Fruit fly (Drosophila melanogaster): ENCODE results near the gene CG3108.

The CG3108 gene

DNA sequence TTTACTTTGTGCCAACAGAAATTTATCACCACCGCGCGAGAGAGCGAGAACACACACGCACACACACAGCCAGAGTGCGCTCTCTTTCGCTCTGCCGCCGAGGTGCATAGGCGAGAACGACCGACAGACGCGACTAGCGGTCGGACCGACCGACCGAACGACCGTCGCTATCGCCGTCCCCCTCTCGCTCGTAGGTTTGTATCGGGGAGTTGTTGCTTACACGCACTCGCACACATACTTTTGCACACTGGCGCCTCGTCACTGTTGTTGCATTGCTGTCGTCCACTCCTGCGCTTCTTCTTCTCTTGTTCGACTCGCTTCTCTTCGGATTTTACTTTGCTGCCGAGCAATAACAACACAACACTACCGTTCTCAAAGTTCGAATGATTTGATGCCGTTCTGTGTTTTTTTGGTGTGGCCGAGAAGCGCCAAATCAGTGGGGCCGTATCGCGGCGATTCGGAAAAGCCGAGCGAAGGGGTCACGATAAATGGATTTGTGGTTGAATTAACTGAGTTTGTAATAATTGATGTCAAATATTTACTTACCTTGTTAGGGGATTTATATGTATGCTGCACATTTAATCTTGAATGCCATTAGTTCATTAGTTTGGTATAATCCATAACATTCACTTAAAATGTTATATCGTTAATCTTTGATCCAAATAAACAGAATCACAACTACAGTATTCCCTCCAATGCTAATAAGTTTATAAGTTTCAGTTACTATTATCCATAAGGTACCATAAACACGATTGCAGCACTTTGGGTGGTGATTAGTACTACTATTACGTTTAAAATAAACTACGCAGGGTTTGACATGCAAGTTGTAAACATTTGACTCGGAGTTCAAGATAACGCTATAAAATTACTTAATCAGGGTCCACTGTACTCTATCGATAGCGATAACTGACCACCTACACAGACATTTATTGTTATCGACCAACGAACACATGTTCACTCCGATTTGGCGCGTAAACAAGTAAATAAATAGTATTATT is 34.3 kb downstream of the CG3108 start, which contains the start of the genes IntS6 and Rtel1 (continued):
- TF ChIP-seq CG31365 (tag; optimal IDR thresholded peaks at IDR 0.05) (peak; percentile 71), Atf3 (GFP tag; optimal IDR thresholded peaks at IDR 0.05) (peak; percentile 86), Atf6 (GFP tag; IDR thresholded peaks at IDR 0.05) (peak; percentile 89), CG10431 (GFP tag; optimal IDR thresholded peaks at IDR 0.05) (peak; percentile 52), TFAM (GFP tag; optimal IDR thresholded peaks at IDR 0.05) (no peak), Lhr (GFP tag; optimal IDR thresholded peaks at IDR 0.05) (peak; percentile 64), CG10543 (GFP tag; optimal IDR thresholded peaks at IDR 0.05) (peak; percentile 90), CG4707 (GFP tag; optimal IDR thresholded peaks at IDR 0.05) (peak; percentile 81), row (GFP tag; IDR thresholded peaks at IDR 0.05) (peak; percentile 98), Dbx (GFP tag; IDR thresholded peaks at IDR 0.05) (peak; percentile 84), Asciz (GFP tag; optimal IDR thresholded peaks at IDR 0.05) (peak; percentile 66), CG18262 (tag; optimal IDR thresholded peaks at IDR 0.05) (peak; percentile 87), CG2120 (GFP tag; optimal IDR thresholded peaks at IDR 0.05) (peak; percentile 96), gsb-n (tag; optimal IDR thresholded peaks at IDR 0.05) (peak; percentile 76), CG5245 (GFP tag; optimal IDR thresholded peaks at IDR 0.05) (peak; percentile 72), Nf-YC (tag; optimal IDR thresholded peaks at IDR 0.05) (peak; percentile 79), CG11696 (GFP tag; IDR thresholded peaks at IDR 0.05) (peak; percentile 37; the same call in 1 of the 2 replicates), CG3407 (GFP tag; optimal IDR thresholded peaks at IDR 0.05) (peak; percentile 69), caup (GFP tag; optimal IDR thresholded peaks at IDR 0.05; ENCODE audit: severe bottlenecking) (peak; percentile 88), hbn (GFP tag; IDR thresholded peaks at IDR 0.05; ENCODE audit: partially characterized antibody) (no peak), gt (GFP tag; IDR thresholded peaks at IDR 0.05) (peak; percentile 61; the same call in 1 of the 2 replicates), crp (GFP tag; optimal IDR thresholded peaks at IDR 0.05) (peak in 1 of 2 experiments; percentile 74), CG8290 (GFP tag; optimal IDR thresholded peaks at IDR 0.05) (peak; percentile 84), CG8290 (tag; optimal IDR thresholded peaks at IDR 0.05) (peak in 1 of 2 experiments; percentile 97), CG15011 (GFP tag; optimal IDR thresholded peaks at IDR 0.05) (peak; percentile 71), disco-r (GFP tag; optimal IDR thresholded peaks at IDR 0.05) (peak; percentile 89), kay (GFP tag; optimal IDR thresholded peaks at IDR 0.05) (peak; percentile 71), zen2 (GFP tag; IDR thresholded peaks at IDR 0.05; ENCODE audit: partially characterized antibody) (no peak), CG13123 (GFP tag; optimal IDR thresholded peaks at IDR 0.05) (peak; percentile 65), NK7.1 (GFP tag; optimal IDR thresholded peaks at IDR 0.05) (peak; percentile 75), CG1233 (GFP tag; optimal IDR thresholded peaks at IDR 0.05) (peak; percentile 88), CG8478 (optimal IDR thresholded peaks at IDR 0.05) (peak; percentile 97), CG7987 (GFP tag; optimal IDR thresholded peaks at IDR 0.05) (peak; percentile 52), CG10274 (GFP tag; optimal IDR thresholded peaks at IDR 0.05) (peak; percentile 70), ro (GFP tag; IDR thresholded peaks at IDR 0.05) (0 out of 2 replicates have a peak, but pooled peaks have one; percentile 38), danr (GFP tag; IDR thresholded peaks at IDR 0.05) (peak; percentile 72), Kr (GFP tag; optimal IDR thresholded peaks at IDR 0.05) (peak; percentile 2), CG14050 (GFP tag; IDR thresholded peaks at IDR 0.05) (peak; percentile 81), Six4 (GFP tag; optimal IDR thresholded peaks at IDR 0.05) (peak; percentile 80), CG10147 (GFP tag; optimal IDR thresholded peaks at IDR 0.05) (peak; percentile 87), CoRest (tag; optimal IDR thresholded peaks at IDR 0.05) (peak; percentile 94), CG9817 (tag; optimal IDR thresholded peaks at IDR 0.05) (peak; percentile 94), sug (tag; optimal IDR thresholded peaks at IDR 0.05) (peak; percentile 91), wor (GFP tag; IDR thresholded peaks at IDR 0.05) (peak; percentile 85), CG10267 (tag; optimal IDR thresholded peaks at IDR 0.05) (peak; percentile 78), CG6683 (GFP tag; optimal IDR thresholded peaks at IDR 0.05) (peak; percentile 23), CG14014 (GFP tag; IDR thresholded peaks at IDR 0.05) (peak; percentile 93), sd (tag; optimal IDR thresholded peaks at IDR 0.05) (peak; percentile 61)

Measured in whole organism, embryonic.